Fruit fly (Drosophila melanogaster): ENCODE results near the gene Coq4.

Coq4 gene

DNA sequence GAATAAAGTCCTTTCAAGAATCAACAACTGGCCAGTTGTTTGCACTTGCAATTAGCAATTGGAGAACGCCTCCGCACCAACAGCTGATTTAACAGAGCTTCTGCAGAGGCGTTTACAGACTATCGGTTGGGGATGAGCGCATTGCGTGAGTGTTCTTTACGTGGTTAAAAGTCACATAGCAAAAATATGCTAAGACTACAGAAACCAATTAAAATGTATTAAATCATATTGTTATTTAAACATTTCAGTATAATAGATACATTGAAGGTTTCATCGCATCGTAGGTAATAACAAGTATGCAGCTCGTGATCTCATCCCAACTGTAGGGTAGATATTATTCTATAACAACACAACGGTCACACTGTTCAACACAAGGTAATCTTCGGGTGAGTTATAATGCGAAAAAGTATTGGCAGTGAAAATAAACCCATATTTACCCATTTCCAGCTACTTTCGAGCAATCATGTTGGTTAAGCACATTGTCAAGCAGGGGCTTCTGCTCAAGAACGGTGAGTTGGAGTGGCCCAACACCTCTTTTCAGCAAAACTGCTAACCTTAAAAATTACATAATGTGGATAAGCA is 8.2 kb downstream of the Coq4 start, which contains the start of the genes Sec3 and COX7B (continued):
- TF ChIP-seq CG1792 (GFP tag; optimal IDR thresholded peaks at IDR 0.05), result no peak
- no peak for TF ChIP-seq CG6254 (GFP tag; optimal IDR thresholded peaks at IDR 0.05)
- TF ChIP-seq hth (optimal IDR thresholded peaks at IDR 0.05), result no peak
- peak; percentile 57 for TF ChIP-seq CG17359 (tag; optimal IDR thresholded peaks at IDR 0.05)
- TF ChIP-seq CG32772 (GFP tag; IDR thresholded peaks at IDR 0.05), result no peak
- TF ChIP-seq CG9797 (GFP tag; optimal IDR thresholded peaks at IDR 0.05), result peak; percentile 90
- peak; percentile 66 for TF ChIP-seq Hr3 (GFP tag; optimal IDR thresholded peaks at IDR 0.05)
- TF ChIP-seq CG12769 (tag; optimal IDR thresholded peaks at IDR 0.05), result peak; percentile 84
- no peak for TF ChIP-seq wor (GFP tag; IDR thresholded peaks at IDR 0.05)
- peak; percentile 55 for TF ChIP-seq CG3281 (GFP tag; optimal IDR thresholded peaks at IDR 0.05)
- peak; percentile 34 for TF ChIP-seq Side (GFP tag; optimal IDR thresholded peaks at IDR 0.05)
- TF ChIP-seq lola (GFP tag; optimal IDR thresholded peaks at IDR 0.05), result peak in 1 of 3 experiments; percentile 64
- peak; percentile 46 for TF ChIP-seq CG13123 (GFP tag; optimal IDR thresholded peaks at IDR 0.05)
- peak; percentile 38; the same call in 1 of the 2 replicates for TF ChIP-seq esg (GFP tag; conservative IDR thresholded peaks at IDR 0.05)
- TF ChIP-seq CG3847 (GFP tag; IDR thresholded peaks at IDR 0.05), result peak; percentile 74
- TF ChIP-seq tx (GFP tag; optimal IDR thresholded peaks at IDR 0.05), result peak; percentile 47
- TF ChIP-seq C15 (GFP tag; IDR thresholded peaks at IDR 0.05), result peak; percentile 53; the same call in 1 of the 3 replicates
- TF ChIP-seq Gug (GFP tag; IDR thresholded peaks at IDR 0.05), result peak; percentile 31; the same call in 2 of the 4 replicates
- TF ChIP-seq bab2 (GFP tag; optimal IDR thresholded peaks at IDR 0.05), result peak; percentile 60
- TF ChIP-seq Usf (GFP tag; optimal IDR thresholded peaks at IDR 0.05), result no peak
- peak; percentile 47 for TF ChIP-seq CG10366 (GFP tag; IDR thresholded peaks at IDR 0.05)
- TF ChIP-seq Awh (GFP tag; IDR thresholded peaks at IDR 0.05), result no peak
- TF ChIP-seq CG4360 (GFP tag; IDR thresholded peaks at IDR 0.05), result no peak
- peak; percentile 4 for TF ChIP-seq CG30431 (GFP tag; optimal IDR thresholded peaks at IDR 0.05)
- TF ChIP-seq insv (GFP tag; optimal IDR thresholded peaks at IDR 0.05), result peak in 1 of 2 experiments; percentile 61
- peak; percentile 70 for TF ChIP-seq CG15514 (GFP tag; optimal IDR thresholded peaks at IDR 0.05)
- TF ChIP-seq ssp (GFP tag; IDR thresholded peaks at IDR 0.05), result peak; percentile 28; the same call in 1 of the 2 replicates
- peak; percentile 47 for TF ChIP-seq Hmx (GFP tag; optimal IDR thresholded peaks at IDR 0.05)
- no peak for TF ChIP-seq ken (GFP tag; IDR thresholded peaks at IDR 0.05)
- peak; percentile 61 for TF ChIP-seq ems (GFP tag; optimal IDR thresholded peaks at IDR 0.05)
- TF ChIP-seq CG4854 (GFP tag; optimal IDR thresholded peaks at IDR 0.05), result peak; percentile 51
- peak; percentile 58 for TF ChIP-seq exex (tag; optimal IDR thresholded peaks at IDR 0.05)
- TF ChIP-seq CG12391 (tag; optimal IDR thresholded peaks at IDR 0.05), result peak; percentile 80
- TF ChIP-seq CG18619 (GFP tag; optimal IDR thresholded peaks at IDR 0.05), result peak; percentile 46
- peak; percentile 39 for TF ChIP-seq Blimp-1 (GFP tag; optimal IDR thresholded peaks at IDR 0.05)
- no peak for TF ChIP-seq danr (GFP tag; IDR thresholded peaks at IDR 0.05)
- no peak for TF ChIP-seq CG8765 (GFP tag; IDR thresholded peaks at IDR 0.05)
- peak; percentile 64; the same call in 2 of the 3 replicates for TF ChIP-seq tgo (GFP tag; IDR thresholded peaks at IDR 0.05)
- TF ChIP-seq CG9215 (GFP tag; IDR thresholded peaks at IDR 0.05), result peak; percentile 61
- TF ChIP-seq CG10274 (GFP tag; optimal IDR thresholded peaks at IDR 0.05), result no peak
- TF ChIP-seq CG13624 (GFP tag; optimal IDR thresholded peaks at IDR 0.05), result peak; percentile 71
- TF ChIP-seq Xbp1 (GFP tag; optimal IDR thresholded peaks at IDR 0.05), result peak; percentile 76
- TF ChIP-seq Trl (optimal IDR thresholded peaks at IDR 0.05), result no peak
- TF ChIP-seq Trl (GFP tag; optimal IDR thresholded peaks at IDR 0.05), result peak; percentile 20
- 0 out of 2 replicates have a peak, but pooled peaks have one; percentile 33 for TF ChIP-seq ranshi (GFP tag; IDR thresholded peaks at IDR 0.05)
- TF ChIP-seq CG1603 (tag; optimal IDR thresholded peaks at IDR 0.05), result peak; percentile 82
- peak; percentile 32 for TF ChIP-seq CG7928 (GFP tag; optimal IDR thresholded peaks at IDR 0.05)
- peak; percentile 28 for TF ChIP-seq pnt (GFP tag; optimal IDR thresholded peaks at IDR 0.05)
- TF ChIP-seq Xrp1 (GFP tag; IDR thresholded peaks at IDR 0.05), result peak; percentile 80
- TF ChIP-seq Elba2 (GFP tag; optimal IDR thresholded peaks at IDR 0.05), result peak; percentile 67
- TF ChIP-seq Dref (GFP tag; IDR thresholded peaks at IDR 0.05), result peak; percentile 31; the same call in 1 of the 2 replicates
